Worm (Caenorhabditis elegans) whole organism, late embryonic: ENCODE measurements around the gene vhl-1.

Source experiments
- T23F11.4 ChIP-seq: fragments of 200-800 bp; sonication (Bioruptor generic); optimal IDR thresholded peaks from 2 replicates; lab custom pipeline; 2018; ENCODE audit warnings: mild to moderate bottlenecking, missing genetic modification characterization, missing compliant biosample characterization
- elt-2 ChIP-seq: sonication (generic microtip); optimal IDR thresholded peaks from 2 replicates; lab custom pipeline; 2016; ENCODE audit warnings: missing genetic modification reagents, missing genetic modification characterization, missing compliant biosample characterization
- nfya-1 ChIP-seq: sonication (generic microtip); optimal IDR thresholded peaks from 2 replicates; lab custom pipeline; 2017; ENCODE audit warnings: missing genetic modification characterization, mild to moderate bottlenecking, missing compliant biosample characterization, antibody characterized with exemption, moderate library complexity
- npax-4 ChIP-seq: sonication (generic microtip); optimal IDR thresholded peaks from 2 replicates; lab custom pipeline; 2016; ENCODE audit warnings: missing genetic modification characterization, missing compliant biosample characterization

DNA sequence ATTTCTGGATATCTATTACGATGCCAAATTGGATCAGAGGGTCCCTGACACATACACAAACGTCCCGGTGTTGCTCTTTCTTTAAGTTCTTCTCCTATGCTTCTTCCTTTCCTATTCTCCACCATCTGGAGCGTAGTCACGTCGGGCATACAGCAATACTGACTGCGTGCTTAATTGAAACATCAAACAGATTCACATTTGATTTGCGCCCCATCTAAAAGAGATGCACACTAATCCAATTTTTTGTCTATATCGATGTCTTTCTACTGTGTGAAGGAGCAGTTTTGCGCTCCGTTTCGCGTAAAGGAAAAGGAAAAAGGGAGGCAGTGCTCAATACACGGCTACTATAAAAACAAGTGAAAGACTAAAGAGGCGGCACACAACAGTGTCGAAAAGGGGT, 21.6 kb downstream of the vhl-1 start:
- TF ChIP-seq elt-2 (tag; lab: Kevin White, UChicago) (no peak), nfya-1 (tag; lab: Kevin White, UChicago) (no peak), T23F11.4 (GFP tag; lab: Kevin White, UChicago) (no peak), npax-4 (no peak)
